Worm (Caenorhabditis elegans) whole organism, L4 larva: ENCODE data around the gene fbxa-102.

Source experiments
- R02D3.7 ChIP-seq: fragments of 150-350 bp; sonication (generic microtip); optimal IDR thresholded peaks from 3 replicates; lab custom pipeline; 2014; ENCODE audit warnings: missing biosample characterization, missing genetic modification characterization
- lin-39 ChIP-seq: fragments of 150-350 bp; optimal IDR thresholded peaks from 2 replicates; lab custom pipeline; 2014; ENCODE audit warnings: missing biosample characterization, missing genetic modification reagents, missing genetic modification characterization
- nhr-102 ChIP-seq: sonication (generic microtip); optimal IDR thresholded peaks from 2 replicates; lab custom pipeline; 2016; ENCODE audit warnings: mild to moderate bottlenecking, missing genetic modification characterization, moderate library complexity, missing compliant biosample characterization
- nhr-11 ChIP-seq: fragments of 150-350 bp; optimal IDR thresholded peaks from 2 replicates; lab custom pipeline; 2014; ENCODE audit warnings: missing biosample characterization, missing genetic modification characterization
- skn-1 ChIP-seq: fragments of 150-350 bp; optimal IDR thresholded peaks from 2 replicates; lab custom pipeline; 2014; ENCODE audit warnings: missing biosample characterization, missing genetic modification characterization
- spr-3 ChIP-seq: fragments of 200-800 bp; sonication (Bioruptor generic); optimal IDR thresholded peaks from 2 replicates; lab custom pipeline; 2018; ENCODE audit warnings: mild to moderate bottlenecking, missing genetic modification characterization, missing compliant biosample characterization

DNA sequence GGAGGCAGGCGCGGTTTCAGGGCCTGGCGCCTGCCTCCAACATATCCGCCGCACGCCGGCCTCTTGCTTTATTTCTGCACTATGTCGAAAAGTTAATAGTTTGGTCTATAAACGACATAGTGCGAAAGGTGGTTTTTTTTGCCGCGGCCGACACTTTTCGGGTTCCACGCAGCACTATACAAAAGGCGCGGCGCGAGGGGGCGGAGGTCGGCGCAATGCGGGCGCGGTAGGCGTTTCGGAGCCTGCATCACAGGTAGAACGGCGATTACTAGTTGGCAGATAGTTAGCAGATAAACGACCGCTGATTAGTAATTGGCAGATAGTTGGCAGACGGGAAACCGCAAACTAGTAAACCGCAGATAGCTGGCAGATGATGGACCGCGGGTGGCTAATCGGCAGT lies 19.1 kb upstream of the fbxa-102 start:
- TF ChIP-seq skn-1 (no peak), nhr-102 (tag; lab: Kevin White, UChicago) (no peak), nhr-11 (no peak), R02D3.7 (tag; lab: Kevin White, UChicago) (no peak), lin-39 (no peak), spr-3 (no peak)
